Fruit fly (Drosophila melanogaster): ENCODE measurements around the gene TrpA1.

TrpA1 gene

DNA sequence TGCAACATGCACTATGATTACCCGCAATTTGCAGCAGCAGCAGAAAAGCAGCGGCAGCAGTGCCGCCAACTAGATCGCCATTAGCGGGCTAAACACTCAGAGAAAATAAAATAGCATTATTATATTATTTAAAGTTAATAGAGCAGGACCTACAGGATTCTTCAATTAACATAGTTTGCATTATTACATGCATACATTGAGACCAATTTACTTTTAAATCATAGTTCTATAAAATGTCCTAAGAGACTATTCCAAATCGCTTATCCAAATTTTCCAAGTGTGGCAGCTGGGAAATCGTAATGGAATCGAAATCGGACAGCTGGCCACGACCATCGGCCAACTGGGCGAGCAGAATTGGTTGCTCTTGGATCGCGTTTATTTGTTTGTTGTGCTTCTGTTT lies 34.5 kb downstream of the TrpA1 start (continued):
- TF ChIP-seq CG10631 (GFP tag; optimal IDR thresholded peaks at IDR 0.05): peak; percentile 67
- peak; percentile 6 to 49 for TF ChIP-seq ss (GFP tag; optimal IDR thresholded peaks at IDR 0.05)
- peak; percentile 58 for TF ChIP-seq dac (GFP tag; optimal IDR thresholded peaks at IDR 0.05)

dm6 chr3L:8869326-8869725 lies 35.7 kb downstream of the TrpA1 start:
- TF ChIP-seq salr (GFP tag; optimal IDR thresholded peaks at IDR 0.05) (no peak), Smox (GFP tag; optimal IDR thresholded peaks at IDR 0.05) (no peak), Eip75B (GFP tag; optimal IDR thresholded peaks at IDR 0.05) (no peak), CG6163 (GFP tag; IDR thresholded peaks at IDR 0.05) (no peak), dsx (GFP tag; optimal IDR thresholded peaks at IDR 0.05; ENCODE audit: poor library complexity, severe bottlenecking) (no peak), Ets21C (GFP tag; optimal IDR thresholded peaks at IDR 0.05) (no peak), esn (GFP tag; optimal IDR thresholded peaks at IDR 0.05) (no peak), CG6792 (GFP tag; optimal IDR thresholded peaks at IDR 0.05) (no peak), Eip78C (GFP tag) (no peak), Sox102F (GFP tag; optimal IDR thresholded peaks at IDR 0.05) (no peak), CG34406 (GFP tag; optimal IDR thresholded peaks at IDR 0.05) (no peak), spab (GFP tag; optimal IDR thresholded peaks at IDR 0.05) (no peak), OdsH (GFP tag; optimal IDR thresholded peaks at IDR 0.05) (no peak), CG9139 (GFP tag; optimal IDR thresholded peaks at IDR 0.05) (no peak), acj6 (GFP tag; optimal IDR thresholded peaks at IDR 0.05) (no peak), Gug (GFP tag; IDR thresholded peaks at IDR 0.05) (no peak)

DNA sequence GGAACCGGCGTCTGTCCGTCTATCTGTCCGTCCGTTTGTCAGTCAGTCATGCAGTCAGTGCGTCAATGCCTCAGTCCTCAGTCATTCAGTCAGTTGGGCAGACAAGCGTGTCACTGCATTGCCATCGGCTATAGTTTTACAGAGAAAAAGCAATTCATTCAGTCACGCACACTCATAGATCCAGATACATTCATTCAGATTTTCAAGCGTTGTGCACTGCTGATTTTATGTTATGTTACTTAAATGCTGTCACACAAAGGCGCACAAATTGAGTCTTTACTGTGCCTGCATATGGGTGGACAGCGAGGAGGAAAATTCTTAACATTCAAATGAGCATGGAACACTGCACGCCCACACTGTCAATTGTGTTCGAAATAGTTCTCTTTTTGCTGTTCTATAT lies 39.8 kb downstream of the TrpA1 start:
- peak; percentile 39; the same call in 1 of the 3 replicates for TF ChIP-seq eg (GFP tag; IDR thresholded peaks at IDR 0.05)
- no peak for TF ChIP-seq CG11294 (GFP tag; IDR thresholded peaks at IDR 0.05)
- TF ChIP-seq CG15336 (GFP tag; IDR thresholded peaks at IDR 0.05): peak; percentile 48; the same call in 1 of the 2 replicates
- no peak for TF ChIP-seq CG10631 (GFP tag; optimal IDR thresholded peaks at IDR 0.05)
- TF ChIP-seq CG6276 (GFP tag; optimal IDR thresholded peaks at IDR 0.05): no peak
- peak; percentile 30 for TF ChIP-seq CG32006 (GFP tag; optimal IDR thresholded peaks at IDR 0.05)
- peak in 1 of 2 experiments; percentile 76 for TF ChIP-seq ss (GFP tag; optimal IDR thresholded peaks at IDR 0.05)
- no peak for TF ChIP-seq CG11902 (GFP tag; optimal IDR thresholded peaks at IDR 0.05)
- peak; percentile 0 for TF ChIP-seq OdsH (GFP tag; optimal IDR thresholded peaks at IDR 0.05)
- 0 out of 3 replicates have a peak, but pooled peaks have one; percentile 15 for TF ChIP-seq CG8119 (GFP tag; IDR thresholded peaks at IDR 0.05)
- TF ChIP-seq Smox (GFP tag; optimal IDR thresholded peaks at IDR 0.05): no peak
- peak; percentile 27 for TF ChIP-seq Eip78C (GFP tag)
- TF ChIP-seq Lpt (GFP tag; optimal IDR thresholded peaks at IDR 0.05): no peak

DNA sequence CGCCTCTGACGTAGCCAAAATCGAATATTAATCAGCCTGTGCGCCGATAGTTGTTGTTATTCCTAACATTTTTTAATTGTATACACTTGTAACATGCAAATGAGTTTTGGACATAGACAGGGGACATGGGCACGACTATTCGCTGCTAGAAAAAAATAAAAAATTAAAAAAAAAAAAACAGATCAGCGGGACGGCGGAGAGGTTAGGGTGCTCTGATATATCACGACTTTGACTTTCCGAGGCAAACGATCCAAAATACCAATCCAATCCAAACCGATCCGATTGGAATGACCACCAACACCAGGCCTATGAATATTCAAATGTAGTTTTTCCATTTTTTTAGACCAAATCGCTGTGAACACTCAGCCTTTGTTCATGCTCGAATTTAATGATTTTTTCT lies 44.3 kb downstream of the TrpA1 start:
- TF ChIP-seq lz (GFP tag; optimal IDR thresholded peaks at IDR 0.05) (no peak), CG8119 (GFP tag; IDR thresholded peaks at IDR 0.05) (no peak), Smox (GFP tag; optimal IDR thresholded peaks at IDR 0.05) (no peak), Blimp-1 (GFP tag; optimal IDR thresholded peaks at IDR 0.05) (no peak), CG9139 (GFP tag; optimal IDR thresholded peaks at IDR 0.05) (no peak), svp (GFP tag) (no peak), CG11902 (GFP tag; optimal IDR thresholded peaks at IDR 0.05) (no peak), Hr38 (GFP tag; optimal IDR thresholded peaks at IDR 0.05) (no peak)

DNA sequence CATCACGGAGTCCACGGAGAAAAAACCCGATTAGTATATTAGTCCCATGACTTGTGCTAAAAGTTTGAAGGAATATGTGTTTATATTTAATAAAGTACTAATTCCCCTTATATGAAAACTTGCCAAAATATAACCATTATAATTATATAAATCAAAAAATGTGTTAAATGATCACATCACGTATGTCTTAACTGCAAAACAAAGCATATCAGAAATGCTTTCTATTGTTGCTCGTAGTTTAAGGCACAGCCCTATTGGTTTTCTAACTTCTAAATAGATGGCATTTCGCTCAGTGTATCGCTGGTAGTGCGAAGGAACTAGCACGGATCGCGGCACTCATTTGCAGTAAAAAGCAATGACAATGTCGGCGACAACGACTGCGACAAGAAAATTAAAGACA lies 45.1 kb downstream of the TrpA1 start:
- TF ChIP-seq CG9139 (GFP tag; optimal IDR thresholded peaks at IDR 0.05) (peak; percentile 9), spab (GFP tag; optimal IDR thresholded peaks at IDR 0.05) (peak; percentile 64), CG6163 (GFP tag; IDR thresholded peaks at IDR 0.05) (peak; percentile 24; the same call in 1 of the 3 replicates), OdsH (GFP tag; optimal IDR thresholded peaks at IDR 0.05) (peak; percentile 1), CG4318 (GFP tag; optimal IDR thresholded peaks at IDR 0.05) (peak; percentile 26), eg (GFP tag; IDR thresholded peaks at IDR 0.05) (no peak), achi (GFP tag; optimal IDR thresholded peaks at IDR 0.05) (no peak), CG3919 (GFP tag; optimal IDR thresholded peaks at IDR 0.05) (peak; percentile 58), Ets96B (tag; optimal IDR thresholded peaks at IDR 0.05) (peak; percentile 66), Lpt (GFP tag; optimal IDR thresholded peaks at IDR 0.05) (peak; percentile 34), CG32006 (GFP tag; optimal IDR thresholded peaks at IDR 0.05) (peak; percentile 58), Eip78C (GFP tag) (peak; percentile 49), CG15336 (GFP tag; IDR thresholded peaks at IDR 0.05) (peak; percentile 29; the same call in 1 of the 2 replicates), salr (GFP tag; optimal IDR thresholded peaks at IDR 0.05) (peak in 1 of 2 experiments; percentile 62), CG11762 (GFP tag; optimal IDR thresholded peaks at IDR 0.05; ENCODE audit: insufficient read depth) (peak; percentile 15), CG6808 (GFP tag; optimal IDR thresholded peaks at IDR 0.05) (peak; percentile 56), fd59A (GFP tag; optimal IDR thresholded peaks at IDR 0.05) (no peak), CG10669 (GFP tag; optimal IDR thresholded peaks at IDR 0.05) (peak; percentile 68), Hr4 (GFP tag; optimal IDR thresholded peaks at IDR 0.05) (peak; percentile 27), CG10631 (GFP tag; optimal IDR thresholded peaks at IDR 0.05) (peak; percentile 41), svp (GFP tag) (no peak), dsx (GFP tag; optimal IDR thresholded peaks at IDR 0.05; ENCODE audit: poor library complexity, severe bottlenecking) (peak; percentile 9), CG6276 (GFP tag; optimal IDR thresholded peaks at IDR 0.05) (peak; percentile 38), CG3032 (tag; optimal IDR thresholded peaks at IDR 0.05) (peak; percentile 33), esn (GFP tag; optimal IDR thresholded peaks at IDR 0.05) (no peak), Smox (GFP tag; optimal IDR thresholded peaks at IDR 0.05) (no peak)
